Worm (Caenorhabditis elegans): Measurements from ENCODE around the gene C02F4.4.

ce11 chrIV:10518652-10519051, 3.6 kb upstream of the C02F4.4 start:
- TF ChIP-seq ama-1 (optimal IDR thresholded peaks at IDR 0.05) (no peak), ceh-36 (tag; optimal IDR thresholded peaks at IDR 0.05) (no peak), tbx-11 (GFP tag; IDR thresholded peaks at IDR 0.05) (no peak), flt-1 (GFP tag; IDR thresholded peaks at IDR 0.05) (no peak), B0310.2 (tag; optimal IDR thresholded peaks at IDR 0.05) (no peak), tbx-37 (GFP tag; conservative IDR thresholded peaks at IDR 0.05) (no peak), F13C5.2 (tag; optimal IDR thresholded peaks at IDR 0.05) (no peak), tra-4 (tag; optimal IDR thresholded peaks at IDR 0.05) (no peak), ceh-13 (GFP tag; optimal IDR thresholded peaks at IDR 0.05) (no peak), pes-1 (GFP tag; IDR thresholded peaks at IDR 0.05) (no peak)

All from whole organism, early embryonic.